Worm (Caenorhabditis elegans): ENCODE data around the gene F58H1.7.

- no peak for TF ChIP-seq ztf-6 (GFP tag; IDR thresholded peaks at IDR 0.05)
- TF ChIP-seq ama-1 (optimal IDR thresholded peaks at IDR 0.05): no peak
- TF ChIP-seq ama-1 (GFP tag; optimal IDR thresholded peaks at IDR 0.05): no peak
- no peak for TF ChIP-seq rec-8 (tag; optimal IDR thresholded peaks at IDR 0.05)
- TF ChIP-seq F49E8.2 (tag; optimal IDR thresholded peaks at IDR 0.05; ENCODE audit: insufficient read depth): peak; percentile 51
- TF ChIP-seq ets-4 (GFP tag; optimal IDR thresholded peaks at IDR 0.05): no peak
- no peak for TF ChIP-seq snpc-4 (GFP tag; optimal IDR thresholded peaks at IDR 0.05)
- TF ChIP-seq snpc-4 (tag; optimal IDR thresholded peaks at IDR 0.05): peak; percentile 53 to 85 (median 81)
- TF ChIP-seq ztf-28 (GFP tag; IDR thresholded peaks at IDR 0.05): no peak
- TF ChIP-seq nfya-1 (tag; optimal IDR thresholded peaks at IDR 0.05; ENCODE audit: borderline replicate concordance, insufficient read depth): no peak
- no peak for TF ChIP-seq hsf-1 (GFP tag; IDR thresholded peaks at IDR 0.05)
- no peak for TF ChIP-seq pha-4 (tag; optimal IDR thresholded peaks at IDR 0.05)
- no peak for TF ChIP-seq dpff-1 (tag; optimal IDR thresholded peaks at IDR 0.05)
- TF ChIP-seq dpl-1 (GFP tag; optimal IDR thresholded peaks at IDR 0.05): peak; percentile 67
- no peak for TF ChIP-seq nhr-90 (tag; optimal IDR thresholded peaks at IDR 0.05)
- no peak for TF ChIP-seq F10E7.11 (tag; optimal IDR thresholded peaks at IDR 0.05)
These were observed 17.7 kb upstream of the F58H1.7 start, which contains the start of gene rpt-1 for ce11 chrV:11982309-11982708.
